Fruit fly (Drosophila melanogaster) whole organism, embryonic: ENCODE measurements around the gene Rpt5.
A peak's percentile ranks its signal among the peaks of the same experiment; 100 is the strongest.

Experiments used
- Adf1 ChIP-seq: fragments of 200-800 bp; sonication (Bioruptor generic); IDR thresholded peaks from 2 replicates; pipeline ENCODE4 v1.3.6; 2022; ENCODE audit warnings: missing biosample characterization, missing genetic modification characterization
- B-H1 ChIP-seq: fragments of 200-800 bp; sonication (Bioruptor generic); IDR thresholded peaks from 3 replicates; pipeline ENCODE4 v1.3.6; 2022; ENCODE audit warnings: missing biosample characterization, missing genetic modification characterization
- Bgb ChIP-seq: fragments of 200-800 bp; sonication (Bioruptor generic); IDR thresholded peaks from 2 replicates; pipeline ENCODE4 v1.3.6; 2022; ENCODE audit warnings: missing biosample characterization, missing genetic modification characterization; ENCODE audit not compliant: partially characterized antibody
- Bteb2 ChIP-seq: fragments of 200-800 bp; sonication (Bioruptor generic); optimal IDR thresholded peaks from 2 replicates; lab custom pipeline; 2016; ENCODE audit warnings: missing biosample characterization, missing genetic modification characterization
- CG11085 ChIP-seq: fragments of 200-800 bp; sonication (Bioruptor generic); IDR thresholded peaks from 2 replicates; pipeline ENCODE4 v1.3.6; 2022; ENCODE audit warnings: missing biosample characterization, missing genetic modification characterization
- CG11696 ChIP-seq: fragments of 200-800 bp; sonication (Bioruptor generic); IDR thresholded peaks from 2 replicates; pipeline ENCODE4 v1.3.6; 2022; ENCODE audit warnings: missing biosample characterization, missing genetic modification characterization
- CG1233 ChIP-seq: fragments of 200-800 bp; sonication (Bioruptor generic); optimal IDR thresholded peaks from 4 replicates; lab custom pipeline; 2018; ENCODE audit warnings: missing biosample characterization, mild to moderate bottlenecking, missing genetic modification characterization
- CG12659 ChIP-seq: fragments of 200-800 bp; sonication (Bioruptor generic); optimal IDR thresholded peaks from 3 replicates; lab custom pipeline; 2017; ENCODE audit warnings: mild to moderate bottlenecking, missing biosample characterization, missing genetic modification reagents, missing genetic modification characterization
- CG13296 ChIP-seq: fragments of 200-800 bp; sonication (Bioruptor generic); optimal IDR thresholded peaks from 3 replicates; lab custom pipeline; 2018; ENCODE audit warnings: missing biosample characterization, mild to moderate bottlenecking, missing genetic modification characterization
- CG15269 ChIP-seq: fragments of 200-800 bp; sonication (Bioruptor generic); optimal IDR thresholded peaks from 2 replicates; lab custom pipeline; 2018; ENCODE audit warnings: missing biosample characterization, mild to moderate bottlenecking, missing genetic modification characterization, moderate library complexity
- CG1529 ChIP-seq: fragments of 200-800 bp; sonication (Bioruptor generic); optimal IDR thresholded peaks from 3 replicates; lab custom pipeline; 2018; ENCODE audit warnings: missing biosample characterization, missing genetic modification characterization
- CG16815 ChIP-seq: fragments of 200-800 bp; sonication (Bioruptor generic); optimal IDR thresholded peaks from 3 replicates; lab custom pipeline; 2017; ENCODE audit warnings: missing biosample characterization, mild to moderate bottlenecking, missing genetic modification characterization
- CG32767 ChIP-seq: fragments of 200-800 bp; sonication (Bioruptor generic); IDR thresholded peaks from 2 replicates; pipeline ENCODE4 v1.3.6; 2022; ENCODE audit warnings: missing biosample characterization, missing genetic modification characterization
- CG3847 ChIP-seq: fragments of 200-800 bp; sonication (Bioruptor generic); IDR thresholded peaks from 2 replicates; pipeline ENCODE4 v1.3.6; 2022; ENCODE audit warnings: missing biosample characterization, missing genetic modification characterization
- CG4360 ChIP-seq: fragments of 200-800 bp; sonication (Bioruptor generic); IDR thresholded peaks from 2 replicates; pipeline ENCODE4 v1.3.6; 2022; ENCODE audit warnings: missing biosample characterization, missing genetic modification characterization
- CG7271 ChIP-seq: fragments of 200-800 bp; sonication (Bioruptor generic); optimal IDR thresholded peaks from 2 replicates; lab custom pipeline; 2018; ENCODE audit warnings: missing biosample characterization, mild to moderate bottlenecking, missing genetic modification characterization, moderate library complexity
- CG7786 ChIP-seq: fragments of 200-800 bp; sonication (Bioruptor generic); optimal IDR thresholded peaks from 2 replicates; lab custom pipeline; 2016; ENCODE audit warnings: missing biosample characterization, missing genetic modification characterization
- CG9609 ChIP-seq: fragments of 200-800 bp; sonication (Bioruptor generic); optimal IDR thresholded peaks from 3 replicates; lab custom pipeline; 2016; ENCODE audit warnings: missing biosample characterization, missing genetic modification characterization
- CG9876 ChIP-seq: fragments of 200-800 bp; sonication (Bioruptor generic); optimal IDR thresholded peaks from 2 replicates; lab custom pipeline; 2016; ENCODE audit warnings: missing biosample characterization, missing genetic modification characterization
- Elba2 ChIP-seq: fragments of 200-800 bp; sonication (Bioruptor generic); optimal IDR thresholded peaks from 3 replicates; lab custom pipeline; 2016; ENCODE audit warnings: missing biosample characterization, missing genetic modification characterization
- MBD-R2 ChIP-seq: fragments of 200-800 bp; sonication (Bioruptor generic); IDR thresholded peaks from 2 replicates; pipeline ENCODE4 v1.3.6; 2022; ENCODE audit warnings: missing biosample characterization, missing genetic modification characterization
- MTF-1 ChIP-seq: fragments of 200-800 bp; sonication (Bioruptor generic); optimal IDR thresholded peaks from 2 replicates; lab custom pipeline; 2018; ENCODE audit warnings: missing biosample characterization, mild to moderate bottlenecking, missing genetic modification characterization, borderline replicate concordance
- NK7.1 ChIP-seq: fragments of 200-800 bp; sonication (Bioruptor generic); optimal IDR thresholded peaks from 3 replicates; lab custom pipeline; 2016; ENCODE audit warnings: missing biosample characterization, missing genetic modification characterization
- PHDP ChIP-seq: fragments of 200-800 bp; sonication (Bioruptor generic); optimal IDR thresholded peaks from 3 replicates; lab custom pipeline; 2018; ENCODE audit warnings: missing biosample characterization, mild to moderate bottlenecking, missing genetic modification characterization, moderate library complexity
- Rfx ChIP-seq: fragments of 200-800 bp; sonication (Bioruptor generic); IDR thresholded peaks from 2 replicates; pipeline ENCODE4 v1.3.6; 2022; ENCODE audit warnings: missing biosample characterization, missing genetic modification characterization
- Side ChIP-seq: fragments of 200-800 bp; sonication (Bioruptor generic); optimal IDR thresholded peaks from 2 replicates; lab custom pipeline; 2016; ENCODE audit warnings: missing biosample characterization, missing genetic modification characterization
- Xrp1 ChIP-seq: fragments of 200-800 bp; sonication (Bioruptor generic); IDR thresholded peaks from 2 replicates; pipeline ENCODE4 v1.3.6; 2022; ENCODE audit warnings: missing biosample characterization, missing genetic modification characterization
- ato ChIP-seq: fragments of 200-800 bp; sonication (Bioruptor generic); IDR thresholded peaks from 2 replicates; pipeline ENCODE4 v1.3.6; 2022; ENCODE audit warnings: missing biosample characterization, missing genetic modification characterization; ENCODE audit not compliant: partially characterized antibody
- bab2 ChIP-seq: fragments of 200-800 bp; sonication (Bioruptor generic); optimal IDR thresholded peaks from 2 replicates; lab custom pipeline; 2016; ENCODE audit warnings: missing biosample characterization, missing genetic modification characterization
- dati ChIP-seq: fragments of 200-800 bp; sonication (Bioruptor generic); IDR thresholded peaks from 2 replicates; pipeline ENCODE4 v1.3.6; 2022; ENCODE audit warnings: missing biosample characterization, missing genetic modification characterization
- emc ChIP-seq: fragments of 200-800 bp; sonication (Bioruptor generic); optimal IDR thresholded peaks from 2 replicates; lab custom pipeline; 2016; ENCODE audit warnings: missing biosample characterization, missing genetic modification characterization
- eve ChIP-seq, 2 experiments: fragments of >200 bp; optimal IDR thresholded peaks; 2 replicates each; lab custom pipeline; 2017; ENCODE audit warnings: missing biosample characterization in 2 of 2, missing genetic modification characterization in 2 of 2
- fd96Cb ChIP-seq: fragments of 200-800 bp; sonication (Bioruptor generic); optimal IDR thresholded peaks from 2 replicates; lab custom pipeline; 2018; ENCODE audit warnings: missing biosample characterization, mild to moderate bottlenecking, missing genetic modification characterization, moderate library complexity
- ftz-f1 ChIP-seq: fragments of 200-800 bp; sonication (Bioruptor generic); optimal IDR thresholded peaks from 2 replicates; lab custom pipeline; 2016; ENCODE audit warnings: missing biosample characterization, missing genetic modification characterization
- gsb ChIP-seq: fragments of 200-800 bp; sonication (Bioruptor generic); IDR thresholded peaks from 2 replicates; pipeline ENCODE4 v1.3.6; 2022; ENCODE audit warnings: missing biosample characterization, missing genetic modification characterization
- gsb-n ChIP-seq: fragments of 200-800 bp; sonication (Bioruptor generic); optimal IDR thresholded peaks from 3 replicates; lab custom pipeline; 2018; ENCODE audit warnings: missing biosample characterization, mild to moderate bottlenecking, missing genetic modification characterization
- nau ChIP-seq: fragments of 200-800 bp; sonication (Bioruptor generic); optimal IDR thresholded peaks from 3 replicates; lab custom pipeline; 2017; ENCODE audit warnings: missing biosample characterization, mild to moderate bottlenecking, missing genetic modification characterization, missing genetic modification reagents
- nerfin-2 ChIP-seq: fragments of 200-800 bp; sonication (Bioruptor generic); IDR thresholded peaks from 2 replicates; pipeline ENCODE4 v1.3.6; 2022; ENCODE audit warnings: missing biosample characterization, missing genetic modification characterization; ENCODE audit not compliant: partially characterized antibody
- onecut ChIP-seq: fragments of 200-800 bp; sonication (Bioruptor generic); IDR thresholded peaks from 2 replicates; pipeline ENCODE4 v1.3.6; 2022; ENCODE audit warnings: missing biosample characterization, missing genetic modification characterization
- org-1 ChIP-seq: fragments of 200-800 bp; sonication (Bioruptor generic); optimal IDR thresholded peaks from 2 replicates; lab custom pipeline; 2017; ENCODE audit warnings: missing biosample characterization, missing genetic modification characterization
- pan ChIP-seq, 4 experiments: fragments of >200 bp in 3 of 4; fragments of 200-800 bp in 1 of 4; sonication (Bioruptor generic) in 1 of 4; optimal IDR thresholded peaks in 3 of 4; IDR thresholded peaks in 1 of 4; 2 replicates each; pipeline versions ENCODE4 v1.3.6 to Lab custom; 2017 to 2022; ENCODE audit warnings: missing biosample characterization in 2 of 4, missing genetic modification characterization in 2 of 4, mixed read lengths in 1 of 4
- ranshi ChIP-seq: fragments of 200-800 bp; sonication (Bioruptor generic); IDR thresholded peaks from 2 replicates; pipeline ENCODE4 v1.3.6; 2022; ENCODE audit warnings: missing biosample characterization, missing genetic modification characterization
- repo ChIP-seq: fragments of 200-800 bp; sonication (Bioruptor generic); optimal IDR thresholded peaks from 2 replicates; lab custom pipeline; 2016; ENCODE audit warnings: missing biosample characterization, missing genetic modification characterization
- sima ChIP-seq: fragments of 200-800 bp; sonication (Bioruptor generic); optimal IDR thresholded peaks from 2 replicates; lab custom pipeline; 2016; ENCODE audit warnings: missing biosample characterization, missing genetic modification characterization
- tgo ChIP-seq: fragments of 200-800 bp; sonication (Bioruptor generic); IDR thresholded peaks from 3 replicates; pipeline ENCODE4 v1.3.6; 2022; ENCODE audit warnings: missing biosample characterization, missing genetic modification characterization
- toy ChIP-seq: fragments of 200-800 bp; sonication (Bioruptor generic); IDR thresholded peaks from 2 replicates; pipeline ENCODE4 v1.3.6; 2022; ENCODE audit warnings: missing biosample characterization, missing genetic modification characterization
- tup ChIP-seq: fragments of 200-800 bp; sonication (Bioruptor generic); optimal IDR thresholded peaks from 2 replicates; lab custom pipeline; 2016; ENCODE audit warnings: missing biosample characterization, mild to moderate bottlenecking, missing genetic modification characterization, moderate library complexity
- unpg ChIP-seq: fragments of 200-800 bp; sonication (Bioruptor generic); optimal IDR thresholded peaks from 3 replicates; lab custom pipeline; 2018; ENCODE audit warnings: missing biosample characterization, mild to moderate bottlenecking, missing genetic modification characterization, moderate library complexity
- vnd ChIP-seq: fragments of 200-800 bp; sonication (Bioruptor generic); IDR thresholded peaks from 3 replicates; pipeline ENCODE4 v1.3.6; 2022; ENCODE audit warnings: missing biosample characterization, missing genetic modification characterization; ENCODE audit not compliant: partially characterized antibody
- vvl ChIP-seq: fragments of 200-800 bp; sonication (Bioruptor generic); IDR thresholded peaks from 2 replicates; pipeline ENCODE4 v1.3.6; 2022; ENCODE audit warnings: missing biosample characterization, missing genetic modification characterization
- wor ChIP-seq: fragments of 200-800 bp; sonication (Bioruptor generic); IDR thresholded peaks from 2 replicates; pipeline ENCODE4 v1.3.6; 2022; ENCODE audit warnings: missing biosample characterization, missing genetic modification characterization

Gene Rpt5

DNA sequence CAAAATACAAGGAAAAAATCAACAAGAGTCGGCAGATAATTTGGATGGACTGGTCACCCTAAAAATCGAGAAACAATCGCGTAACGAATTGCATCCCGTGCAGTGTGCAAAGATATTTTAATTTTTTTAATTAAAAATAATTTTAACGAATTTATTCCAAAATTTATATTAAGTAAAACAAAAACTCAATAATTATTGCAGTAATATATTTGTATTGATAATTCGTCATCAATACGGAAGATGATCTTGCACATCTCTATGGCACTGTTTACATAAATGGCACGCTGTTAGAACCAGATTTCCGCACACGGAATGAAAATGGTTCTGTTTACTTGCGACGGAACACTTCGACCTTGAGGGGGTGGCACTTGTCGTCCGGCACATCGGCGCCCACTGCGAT lies 20.1 kb downstream of the Rpt5 start, which contains the start of gene tst (continued):
- peak; percentile 18 for TF ChIP-seq Elba2 (GFP tag; lab: Kevin White, UChicago)
- TF ChIP-seq Xrp1 (GFP tag; lab: Robert Waterston, UW): peak; percentile 98
- peak; percentile 98 for TF ChIP-seq tgo
- no peak for TF ChIP-seq CG9876 (GFP tag; lab: Kevin White, UChicago)
- TF ChIP-seq PHDP (tag; lab: Kevin White, UChicago): peak; percentile 92
- peak; percentile 99 for TF ChIP-seq vvl
- TF ChIP-seq sima (GFP tag; lab: Kevin White, UChicago): no peak
- 0 out of 2 replicates have a peak, but pooled peaks have one; percentile 9 for TF ChIP-seq Bgb (GFP tag; lab: Robert Waterston, UW)
- TF ChIP-seq CG13296: peak; percentile 92
- peak; percentile 35 for TF ChIP-seq bab2 (GFP tag; lab: Kevin White, UChicago)
- peak; percentile 82 for TF ChIP-seq MTF-1 (GFP tag; lab: Kevin White, UChicago)
- peak; percentile 98 for TF ChIP-seq Rfx
- no peak for TF ChIP-seq NK7.1 (GFP tag; lab: Kevin White, UChicago)
- TF ChIP-seq emc (GFP tag; lab: Kevin White, UChicago): peak; percentile 3
- TF ChIP-seq CG16815: peak; percentile 89
- peak; percentile 91 for TF ChIP-seq CG15269 (tag; lab: Kevin White, UChicago)
- peak; percentile 70 for TF ChIP-seq org-1 (GFP tag; lab: Kevin White, UChicago)
- TF ChIP-seq fd96Cb (tag; lab: Kevin White, UChicago): peak; percentile 93
- TF ChIP-seq CG7786 (GFP tag; lab: Kevin White, UChicago): peak; percentile 7
- TF ChIP-seq Adf1 (GFP tag; lab: Robert Waterston, UW): peak; percentile 78
- TF ChIP-seq CG1529 (GFP tag; lab: Kevin White, UChicago): peak; percentile 69
- TF ChIP-seq nau (GFP tag; lab: Kevin White, UChicago): no peak
- no peak for TF ChIP-seq nerfin-2
- no peak for TF ChIP-seq ato (GFP tag; lab: Robert Waterston, UW)
- TF ChIP-seq MBD-R2 (GFP tag; lab: Robert Waterston, UW): peak; percentile 97
- peak; percentile 90 for TF ChIP-seq gsb (GFP tag; lab: Robert Waterston, UW)
- TF ChIP-seq eve (GFP tag; optimal IDR thresholded peaks at IDR 0.05; lab: Kevin White, UChicago): no peak
- TF ChIP-seq unpg (GFP tag; lab: Kevin White, UChicago): peak; percentile 92
- peak; percentile 96 for TF ChIP-seq B-H1 (GFP tag; lab: Robert Waterston, UW)
- TF ChIP-seq vnd (GFP tag; lab: Robert Waterston, UW): no peak
- TF ChIP-seq ftz-f1 (GFP tag; lab: Kevin White, UChicago): no peak
- TF ChIP-seq CG9609 (GFP tag; lab: Kevin White, UChicago): peak; percentile 7
- peak; percentile 95 for TF ChIP-seq CG11085 (GFP tag; lab: Robert Waterston, UW)
- peak; percentile 93 for TF ChIP-seq CG12659 (GFP tag; lab: Kevin White, UChicago)
- TF ChIP-seq repo (GFP tag; lab: Kevin White, UChicago): no peak
- TF ChIP-seq CG4360 (GFP tag; lab: Robert Waterston, UW): peak; percentile 73
- TF ChIP-seq ranshi (GFP tag; lab: Robert Waterston, UW): peak; percentile 97
- peak; percentile 83 for TF ChIP-seq CG11696 (GFP tag; lab: Robert Waterston, UW)
- no peak for TF ChIP-seq Side
- TF ChIP-seq tup (GFP tag; lab: Kevin White, UChicago): peak; percentile 74
- TF ChIP-seq CG1233 (GFP tag; lab: Kevin White, UChicago): peak; percentile 86
- peak; percentile 87 for TF ChIP-seq CG7271 (tag; lab: Kevin White, UChicago)
- peak; percentile 93 for TF ChIP-seq CG32767 (GFP tag; lab: Robert Waterston, UW)
- TF ChIP-seq CG3847 (GFP tag; lab: Robert Waterston, UW): peak; percentile 97
- TF ChIP-seq toy: peak; percentile 77
- peak; percentile 94 for TF ChIP-seq wor (GFP tag; lab: Robert Waterston, UW)
- TF ChIP-seq pan (optimal IDR thresholded peaks at IDR 0.05; lab: Kevin White, UChicago): no peak
- TF ChIP-seq pan (GFP tag; optimal IDR thresholded peaks at IDR 0.05 in 1 of 2, IDR thresholded peaks at IDR 0.05 in 1 of 2): peak in 1 of 2 experiments; percentile 97
- peak; percentile 31 for TF ChIP-seq Bteb2 (GFP tag; lab: Kevin White, UChicago)
- TF ChIP-seq dati (GFP tag; lab: Robert Waterston, UW): peak; percentile 78
- TF ChIP-seq onecut (GFP tag; lab: Robert Waterston, UW): peak; percentile 74
- TF ChIP-seq gsb-n (tag; lab: Kevin White, UChicago): peak; percentile 95
